Worm (Caenorhabditis elegans): Measurements from ENCODE around the gene gro-1.

The gro-1 gene

DNA sequence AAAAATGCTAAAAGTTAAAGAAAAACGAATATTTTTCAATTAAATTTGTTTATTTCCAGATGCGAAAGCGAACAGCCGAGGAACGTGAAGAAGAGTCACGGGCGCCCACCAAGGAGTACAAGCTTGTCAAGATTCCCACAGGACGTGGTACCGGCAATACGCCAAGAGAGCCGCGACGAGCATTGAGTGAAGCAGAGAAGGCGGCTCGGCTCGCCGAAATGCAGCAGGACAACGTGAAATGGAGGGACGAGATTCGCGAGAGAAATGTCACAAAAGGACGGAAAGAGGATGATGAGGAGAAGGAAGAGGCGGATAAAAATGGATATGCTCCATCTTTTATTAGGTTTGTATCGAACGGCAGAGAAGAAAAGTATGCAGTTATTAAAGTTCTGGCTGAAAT is 45.5 kb downstream of the gro-1 start:
- TF ChIP-seq tbx-2 (tag; optimal IDR thresholded peaks at IDR 0.05) (no peak), ztf-4 (tag; optimal IDR thresholded peaks at IDR 0.05) (no peak), ceh-9 (tag; optimal IDR thresholded peaks at IDR 0.05) (no peak), R02D3.7 (tag; optimal IDR thresholded peaks at IDR 0.05) (no peak), nhr-237 (tag; optimal IDR thresholded peaks at IDR 0.05) (no peak), sea-2 (GFP tag; optimal IDR thresholded peaks at IDR 0.05) (no peak), hmg-11 (tag; optimal IDR thresholded peaks at IDR 0.05) (no peak), fos-1 (tag; optimal IDR thresholded peaks at IDR 0.05) (no peak), lsy-12 (tag; optimal IDR thresholded peaks at IDR 0.05) (no peak), aly-2 (tag; optimal IDR thresholded peaks at IDR 0.05) (no peak), pqm-1 (tag; optimal IDR thresholded peaks at IDR 0.05) (no peak), elt-2 (tag; optimal IDR thresholded peaks at IDR 0.05) (no peak), jun-1 (tag; optimal IDR thresholded peaks at IDR 0.05) (no peak), nhr-23 (tag; optimal IDR thresholded peaks at IDR 0.05) (no peak), ceh-28 (tag; optimal IDR thresholded peaks at IDR 0.05) (no peak), egl-5 (tag; optimal IDR thresholded peaks at IDR 0.05) (no peak), pha-4 (tag; optimal IDR thresholded peaks at IDR 0.05) (no peak), fkh-2 (tag; optimal IDR thresholded peaks at IDR 0.05) (no peak)

DNA sequence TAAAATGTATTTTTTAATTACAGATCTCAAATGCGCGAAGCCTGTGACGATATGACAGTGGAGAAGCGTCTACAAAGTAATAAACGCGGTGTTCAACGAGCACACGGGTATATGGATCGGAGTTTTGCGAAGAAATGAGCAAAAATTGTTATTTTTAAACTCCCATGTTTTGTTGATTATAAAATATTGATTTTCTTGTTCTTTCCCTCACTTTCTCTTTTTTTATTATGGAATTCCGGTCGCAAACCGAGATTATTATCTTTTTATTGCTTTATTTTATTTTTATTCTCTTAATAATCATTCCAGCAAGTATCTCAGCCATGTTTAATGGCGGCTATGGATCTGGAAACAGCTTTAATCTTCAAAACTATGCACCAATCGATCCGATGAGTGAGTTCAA is 46.0 kb downstream of the gro-1 start, which contains the start of gene pqe-1:
TSS of gene pqe-1 (plus strand) at position 301 of the 400 bp plus-strand sequence.
- no peak for TF ChIP-seq hmg-11 (tag; optimal IDR thresholded peaks at IDR 0.05)
- TF ChIP-seq nhr-28 (tag; optimal IDR thresholded peaks at IDR 0.05), result no peak
- no peak for TF ChIP-seq egl-5 (tag; optimal IDR thresholded peaks at IDR 0.05)
- no peak for TF ChIP-seq fkh-10 (GFP tag; optimal IDR thresholded peaks at IDR 0.05)
- TF ChIP-seq nhr-25 (tag; optimal IDR thresholded peaks at IDR 0.05), result no peak
- TF ChIP-seq fkh-2 (tag; optimal IDR thresholded peaks at IDR 0.05), result no peak
- TF ChIP-seq nhr-12 (tag; optimal IDR thresholded peaks at IDR 0.05), result no peak
- TF ChIP-seq nfya-1 (tag; optimal IDR thresholded peaks at IDR 0.05; ENCODE audit: insufficient read depth), result no peak
- no peak for TF ChIP-seq nhr-67 (tag; optimal IDR thresholded peaks at IDR 0.05)
- no peak for TF ChIP-seq lsy-12 (tag; optimal IDR thresholded peaks at IDR 0.05)
- no peak for TF ChIP-seq nhr-11 (tag; optimal IDR thresholded peaks at IDR 0.05)
- no peak for TF ChIP-seq elt-2 (tag; optimal IDR thresholded peaks at IDR 0.05)
- no peak for TF ChIP-seq jun-1 (tag; optimal IDR thresholded peaks at IDR 0.05)
